Worm (Caenorhabditis elegans): ENCODE measurements around the gene F52D10.2.

DNA sequence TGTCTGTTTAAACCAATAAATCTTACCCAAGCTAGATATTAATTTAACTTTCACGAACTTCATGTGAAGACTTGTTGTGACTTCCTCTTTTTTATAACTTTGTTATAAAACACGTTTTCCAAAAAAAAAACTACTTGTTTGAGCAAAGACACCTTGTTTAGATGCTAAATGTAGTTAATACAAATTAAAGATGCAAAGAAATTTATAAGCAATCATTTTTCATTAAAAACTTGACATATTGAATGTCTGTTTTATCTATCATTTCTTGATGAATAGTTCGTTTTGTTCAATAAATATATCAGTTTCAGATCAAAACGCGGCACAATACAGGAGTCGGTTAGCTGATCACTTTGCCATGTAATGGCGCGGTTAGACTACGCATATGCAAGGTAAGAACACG, 19.3 kb downstream of the F52D10.2 start, which contains the start of gene frm-3:
- TF ChIP-seq unc-62 (GFP tag; optimal IDR thresholded peaks at IDR 0.05) (no peak), fos-1 (tag; optimal IDR thresholded peaks at IDR 0.05) (no peak), nhr-12 (tag; optimal IDR thresholded peaks at IDR 0.05) (no peak), lin-39 (tag; optimal IDR thresholded peaks at IDR 0.05) (no peak), nfya-1 (tag; optimal IDR thresholded peaks at IDR 0.05; ENCODE audit: insufficient read depth) (no peak), pqm-1 (tag; optimal IDR thresholded peaks at IDR 0.05) (no peak)

Measured in whole organism, L3 larva.